Worm (Caenorhabditis elegans): ENCODE data around the gene age-1.
A peak's percentile ranks its signal among the peaks of the same experiment; 100 is the strongest.

DNA sequence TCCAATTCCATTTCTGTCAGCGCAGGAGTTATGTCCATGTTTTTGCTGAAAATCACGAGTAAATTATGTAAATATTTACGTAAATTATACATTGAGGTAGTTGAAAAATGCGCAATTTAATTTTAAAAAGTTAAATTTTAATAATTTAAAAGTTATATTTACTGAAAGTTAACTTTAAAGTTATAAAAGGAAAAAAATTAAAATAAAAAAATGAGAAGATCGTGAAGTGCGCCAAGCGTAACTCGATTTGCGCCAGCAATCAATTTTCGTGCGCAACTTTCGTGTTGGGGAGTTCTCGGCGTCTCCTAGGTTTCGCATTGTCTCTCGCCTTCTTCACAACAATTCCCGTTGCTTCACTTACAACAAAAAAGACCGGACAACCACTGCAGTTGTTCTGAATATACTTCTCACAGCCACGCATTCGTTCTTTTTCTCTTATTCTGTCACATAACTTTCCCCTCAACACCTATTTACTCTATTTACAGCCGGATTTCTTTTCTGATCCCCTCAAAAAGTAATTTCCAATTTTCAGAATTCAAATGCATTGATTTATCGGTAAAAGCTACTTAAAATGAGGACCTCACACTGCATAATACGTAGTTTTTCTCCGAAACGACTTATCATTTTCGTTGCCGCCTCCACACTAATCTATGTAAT is 53.2 kb downstream of the age-1 start, which contains the start of the genes metl-1 and W02B12.11:
- TF ChIP-seq med-1 (GFP tag; optimal IDR thresholded peaks at IDR 0.05; ENCODE audit: insufficient read depth), result peak; percentile 49
- TF ChIP-seq ref-1 (GFP tag; conservative IDR thresholded peaks at IDR 0.05), result no peak
- TF ChIP-seq klf-2 (GFP tag; conservative IDR thresholded peaks at IDR 0.05), result no peak
- peak; percentile 50 for TF ChIP-seq cog-1 (tag; optimal IDR thresholded peaks at IDR 0.05)

Data from whole organism, midembryonic.